Fruit fly (Drosophila melanogaster) whole organism, prepupa: ENCODE results near the gene Ns1.
A peak's percentile ranks its signal among the peaks of the same experiment; 100 is the strongest.

Experiments
- Blimp-1 ChIP-seq: fragments of 200-800 bp; sonication (Bioruptor generic); optimal IDR thresholded peaks from 3 replicates; lab custom pipeline; 2017; ENCODE audit warnings: missing biosample characterization, missing genetic modification characterization, mild to moderate bottlenecking, moderate library complexity, missing genetic modification reagents
- CG11294 ChIP-seq: fragments of 200-800 bp; sonication (Bioruptor generic); IDR thresholded peaks from 2 replicates; pipeline ENCODE4 v1.3.6; 2022; ENCODE audit warnings: missing biosample characterization, missing genetic modification characterization
- CG11762 ChIP-seq: fragments of 200-800 bp; sonication (Bioruptor generic); optimal IDR thresholded peaks from 3 replicates; lab custom pipeline; 2016; ENCODE audit warnings: missing biosample characterization, missing genetic modification characterization; ENCODE audit not compliant: insufficient read depth
- CG11902 ChIP-seq: fragments of 200-800 bp; sonication (Bioruptor generic); optimal IDR thresholded peaks from 3 replicates; lab custom pipeline; 2016; ENCODE audit warnings: missing biosample characterization, missing genetic modification characterization
- CG15336 ChIP-seq: fragments of 200-800 bp; sonication (Bioruptor generic); IDR thresholded peaks from 2 replicates; pipeline ENCODE4 v1.3.6; 2022; ENCODE audit warnings: missing biosample characterization, missing genetic modification characterization
- CG1621 ChIP-seq: fragments of 200-800 bp; sonication (Bioruptor generic); optimal IDR thresholded peaks from 3 replicates; lab custom pipeline; 2018; ENCODE audit warnings: missing biosample characterization, mild to moderate bottlenecking, missing genetic modification characterization
- CG16779 ChIP-seq: fragments of 200-800 bp; sonication (Bioruptor generic); optimal IDR thresholded peaks from 3 replicates; lab custom pipeline; 2017; ENCODE audit warnings: missing biosample characterization, mild to moderate bottlenecking, missing genetic modification characterization
- CG3032 ChIP-seq: fragments of 200-800 bp; optimal IDR thresholded peaks from 2 replicates; lab custom pipeline; 2019; ENCODE audit warnings: missing biosample characterization, mild to moderate bottlenecking, missing genetic modification characterization, moderate library complexity
- CG31627 ChIP-seq: fragments of 200-800 bp; sonication (Bioruptor generic); optimal IDR thresholded peaks from 3 replicates; lab custom pipeline; 2016; ENCODE audit warnings: missing biosample characterization, missing genetic modification characterization
- CG32006 ChIP-seq: fragments of 200-800 bp; sonication (Bioruptor generic); optimal IDR thresholded peaks from 3 replicates; lab custom pipeline; 2017; ENCODE audit warnings: missing biosample characterization, mild to moderate bottlenecking, missing genetic modification characterization
- CG34406 ChIP-seq: fragments of 200-800 bp; sonication (Bioruptor generic); optimal IDR thresholded peaks from 3 replicates; lab custom pipeline; 2016; ENCODE audit warnings: missing biosample characterization, missing genetic modification characterization
- CG3919 ChIP-seq: fragments of 200-800 bp; sonication (Bioruptor generic); optimal IDR thresholded peaks from 3 replicates; lab custom pipeline; 2016; ENCODE audit warnings: missing biosample characterization, missing genetic modification characterization
- CG4318 ChIP-seq: fragments of 200-800 bp; sonication (Bioruptor generic); optimal IDR thresholded peaks from 3 replicates; lab custom pipeline; 2017; ENCODE audit warnings: missing biosample characterization, mild to moderate bottlenecking, missing genetic modification characterization
- CG6163 ChIP-seq: fragments of 200-800 bp; sonication (Bioruptor generic); IDR thresholded peaks from 3 replicates; pipeline ENCODE4 v1.3.6; 2022; ENCODE audit warnings: missing biosample characterization, missing genetic modification characterization
- CG6276 ChIP-seq: fragments of 200-800 bp; sonication (Bioruptor generic); optimal IDR thresholded peaks from 2 replicates; lab custom pipeline; 2017; ENCODE audit warnings: missing biosample characterization, mild to moderate bottlenecking, missing genetic modification characterization
- CG6808 ChIP-seq: fragments of 200-800 bp; sonication (Bioruptor generic); optimal IDR thresholded peaks from 3 replicates; lab custom pipeline; 2017; ENCODE audit warnings: missing biosample characterization, missing genetic modification characterization, mild to moderate bottlenecking, moderate library complexity, missing genetic modification reagents
- CG6854 ChIP-seq: fragments of 200-800 bp; sonication (Bioruptor generic); optimal IDR thresholded peaks from 2 replicates; lab custom pipeline; 2017; ENCODE audit warnings: missing biosample characterization, mild to moderate bottlenecking, missing genetic modification characterization
- CG7368 ChIP-seq: fragments of 200-800 bp; sonication (Bioruptor generic); optimal IDR thresholded peaks from 3 replicates; lab custom pipeline; 2016; ENCODE audit warnings: missing biosample characterization, missing genetic modification characterization
- CG8119 ChIP-seq: fragments of 200-800 bp; sonication (Bioruptor generic); IDR thresholded peaks from 3 replicates; pipeline ENCODE4 v1.3.6; 2022; ENCODE audit warnings: missing biosample characterization, missing genetic modification characterization
- CG8632 ChIP-seq: fragments of 200-800 bp; sonication (Bioruptor generic); optimal IDR thresholded peaks from 3 replicates; lab custom pipeline; 2016; ENCODE audit warnings: missing biosample characterization, missing genetic modification characterization
- CG9139 ChIP-seq: fragments of 200-800 bp; sonication (Bioruptor generic); optimal IDR thresholded peaks from 3 replicates; lab custom pipeline; 2017; ENCODE audit warnings: missing biosample characterization, mild to moderate bottlenecking, missing genetic modification characterization
- Eip78C ChIP-seq: fragments of 200-800 bp; sonication (Bioruptor generic); peaks from one replicate; lab custom pipeline; 2016; ENCODE audit warnings: missing biosample characterization, missing genetic modification characterization
- Eip93F ChIP-seq: fragments of 200-800 bp; sonication (Bioruptor generic); optimal IDR thresholded peaks from 2 replicates; lab custom pipeline; 2016; ENCODE audit warnings: missing biosample characterization, mild to moderate bottlenecking, missing genetic modification characterization
- Ets21C ChIP-seq: fragments of 200-800 bp; sonication (Bioruptor generic); optimal IDR thresholded peaks from 3 replicates; lab custom pipeline; 2016; ENCODE audit warnings: missing biosample characterization, missing genetic modification characterization
- Ets96B ChIP-seq: fragments of 200-800 bp; optimal IDR thresholded peaks from 2 replicates; lab custom pipeline; 2019; ENCODE audit warnings: missing biosample characterization, mild to moderate bottlenecking, missing genetic modification characterization, moderate library complexity
- Gug ChIP-seq: fragments of 200-800 bp; sonication (Bioruptor generic); IDR thresholded peaks from 2 replicates; pipeline ENCODE4 v1.3.6; 2022; ENCODE audit warnings: missing biosample characterization, missing genetic modification characterization
- Hr38 ChIP-seq: sonication (Bioruptor generic); optimal IDR thresholded peaks from 2 replicates; lab custom pipeline; 2016; ENCODE audit warnings: missing biosample characterization, missing genetic modification characterization
- Hr39 ChIP-seq: fragments of 200-800 bp; sonication (Bioruptor generic); optimal IDR thresholded peaks from 2 replicates; lab custom pipeline; 2016; ENCODE audit warnings: missing biosample characterization, missing genetic modification characterization
- Hr4 ChIP-seq: fragments of 200-800 bp; sonication (Bioruptor generic); optimal IDR thresholded peaks from 3 replicates; lab custom pipeline; 2016; ENCODE audit warnings: missing biosample characterization, missing genetic modification characterization
- Lpt ChIP-seq: fragments of 200-800 bp; sonication (Bioruptor generic); optimal IDR thresholded peaks from 3 replicates; lab custom pipeline; 2016; ENCODE audit warnings: missing biosample characterization, missing genetic modification characterization
- OdsH ChIP-seq: fragments of 200-800 bp; sonication (Bioruptor generic); optimal IDR thresholded peaks from 3 replicates; lab custom pipeline; 2016; ENCODE audit warnings: missing biosample characterization, missing genetic modification characterization
- Smox ChIP-seq: fragments of 200-800 bp; sonication (Bioruptor generic); optimal IDR thresholded peaks from 3 replicates; lab custom pipeline; 2016; ENCODE audit warnings: missing biosample characterization, missing genetic modification characterization
- Sox102F ChIP-seq: fragments of 200-800 bp; sonication (Bioruptor generic); optimal IDR thresholded peaks from 2 replicates; lab custom pipeline; 2016; ENCODE audit warnings: missing biosample characterization, mild to moderate bottlenecking, missing genetic modification characterization
- Sox14 ChIP-seq: fragments of 200-800 bp; sonication (Bioruptor generic); optimal IDR thresholded peaks from 3 replicates; lab custom pipeline; 2016; ENCODE audit warnings: missing biosample characterization, missing genetic modification characterization
- Sox15 ChIP-seq: fragments of 200-800 bp; sonication (Bioruptor generic); optimal IDR thresholded peaks from 3 replicates; lab custom pipeline; 2016; ENCODE audit warnings: missing biosample characterization, missing genetic modification characterization
- cyc ChIP-seq: fragments of 200-800 bp; sonication (Bioruptor generic); optimal IDR thresholded peaks from 3 replicates; lab custom pipeline; 2016; ENCODE audit warnings: missing biosample characterization, missing genetic modification characterization
- dac ChIP-seq: fragments of 200-800 bp; sonication (Bioruptor generic); optimal IDR thresholded peaks from 2 replicates; lab custom pipeline; 2017; ENCODE audit warnings: missing biosample characterization, mild to moderate bottlenecking, missing genetic modification characterization
- dsx ChIP-seq: fragments of 200-800 bp; optimal IDR thresholded peaks from 3 replicates; lab custom pipeline; 2019; ENCODE audit warnings: missing biosample characterization, mild to moderate bottlenecking, missing genetic modification characterization, moderate library complexity; ENCODE audit not compliant: poor library complexity, severe bottlenecking
- eg ChIP-seq: fragments of 200-800 bp; sonication (Bioruptor generic); IDR thresholded peaks from 3 replicates; pipeline ENCODE4 v1.3.6; 2022; ENCODE audit warnings: missing biosample characterization, missing genetic modification characterization
- esn ChIP-seq: fragments of 200-800 bp; sonication (Bioruptor generic); optimal IDR thresholded peaks from 2 replicates; lab custom pipeline; 2016; ENCODE audit warnings: missing biosample characterization, mild to moderate bottlenecking, missing genetic modification characterization, moderate library complexity
- fd85E ChIP-seq: fragments of 200-800 bp; sonication (Bioruptor generic); optimal IDR thresholded peaks from 3 replicates; lab custom pipeline; 2016; ENCODE audit warnings: missing biosample characterization, missing genetic modification characterization
- fkh ChIP-seq: fragments of 200-800 bp; sonication (Bioruptor generic); optimal IDR thresholded peaks from 3 replicates; lab custom pipeline; 2017; ENCODE audit warnings: missing biosample characterization, mild to moderate bottlenecking, missing genetic modification characterization, moderate library complexity
- net ChIP-seq: fragments of 200-800 bp; sonication (Bioruptor generic); optimal IDR thresholded peaks from 3 replicates; lab custom pipeline; 2016; ENCODE audit warnings: missing biosample characterization, missing genetic modification characterization
- pdm3 ChIP-seq: fragments of 200-800 bp; sonication (Bioruptor generic); optimal IDR thresholded peaks from 3 replicates; lab custom pipeline; 2016; ENCODE audit warnings: missing biosample characterization, missing genetic modification characterization
- salr ChIP-seq, 2 experiments: fragments of 200-800 bp; sonication (Bioruptor generic); optimal IDR thresholded peaks; 3 replicates each; lab custom pipeline; 2016 to 2018; ENCODE audit warnings: missing biosample characterization in 2 of 2, missing genetic modification characterization in 2 of 2, mild to moderate bottlenecking in 1 of 2
- spab ChIP-seq: fragments of 200-800 bp; sonication (Bioruptor generic); optimal IDR thresholded peaks from 2 replicates; lab custom pipeline; 2017; ENCODE audit warnings: missing biosample characterization, mild to moderate bottlenecking, missing genetic modification characterization, missing genetic modification reagents
- svp ChIP-seq: fragments of 200-800 bp; sonication (Bioruptor generic); peaks from one replicate; lab custom pipeline; 2016; ENCODE audit warnings: missing biosample characterization, missing genetic modification characterization
- topi ChIP-seq: fragments of 200-800 bp; sonication (Bioruptor generic); optimal IDR thresholded peaks from 3 replicates; lab custom pipeline; 2016; ENCODE audit warnings: missing biosample characterization, missing genetic modification characterization

Gene Ns1

DNA sequence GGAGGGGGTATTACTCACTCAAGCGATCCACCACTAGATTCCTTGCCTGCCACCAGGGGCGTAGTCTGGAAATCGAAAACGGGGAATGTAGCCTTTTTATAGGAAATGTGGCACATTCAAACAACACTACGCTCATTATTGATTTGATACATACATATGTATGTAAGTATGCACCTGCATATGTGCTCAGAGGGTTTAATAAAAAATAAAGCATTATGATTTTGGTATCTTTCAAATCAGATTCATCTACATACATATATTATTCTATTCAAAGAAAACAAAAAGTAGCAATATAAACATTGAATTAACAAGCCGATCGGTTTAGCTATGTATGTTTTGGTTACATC, 15.6 kb downstream of the Ns1 start (continued):
- TF ChIP-seq Smox (GFP tag; lab: Kevin White, UChicago) (no peak), dac (GFP tag; lab: Kevin White, UChicago) (no peak), topi (GFP tag; lab: Kevin White, UChicago) (peak; percentile 20), Sox15 (no peak), Eip78C (GFP tag; lab: Kevin White, UChicago) (peak; percentile 89), Blimp-1 (no peak), fd85E (GFP tag; lab: Kevin White, UChicago) (no peak), CG31627 (GFP tag; lab: Kevin White, UChicago) (no peak), CG6854 (GFP tag; lab: Kevin White, UChicago) (no peak), Sox102F (GFP tag; lab: Kevin White, UChicago) (no peak), CG4318 (peak; percentile 53), CG6808 (GFP tag; lab: Kevin White, UChicago) (peak; percentile 59), Ets96B (tag; lab: Kevin White, UChicago) (peak; percentile 49), eg (peak; percentile 32; the same call in 1 of the 3 replicates), net (GFP tag; lab: Kevin White, UChicago) (no peak), CG9139 (no peak), Hr39 (GFP tag; lab: Kevin White, UChicago) (peak; percentile 1), spab (GFP tag; lab: Kevin White, UChicago) (peak; percentile 44), CG34406 (GFP tag; lab: Kevin White, UChicago) (peak; percentile 28), fkh (GFP tag; lab: Kevin White, UChicago) (no peak)
- TF ChIP-seq, all 60 proteins: peak for 30

DNA sequence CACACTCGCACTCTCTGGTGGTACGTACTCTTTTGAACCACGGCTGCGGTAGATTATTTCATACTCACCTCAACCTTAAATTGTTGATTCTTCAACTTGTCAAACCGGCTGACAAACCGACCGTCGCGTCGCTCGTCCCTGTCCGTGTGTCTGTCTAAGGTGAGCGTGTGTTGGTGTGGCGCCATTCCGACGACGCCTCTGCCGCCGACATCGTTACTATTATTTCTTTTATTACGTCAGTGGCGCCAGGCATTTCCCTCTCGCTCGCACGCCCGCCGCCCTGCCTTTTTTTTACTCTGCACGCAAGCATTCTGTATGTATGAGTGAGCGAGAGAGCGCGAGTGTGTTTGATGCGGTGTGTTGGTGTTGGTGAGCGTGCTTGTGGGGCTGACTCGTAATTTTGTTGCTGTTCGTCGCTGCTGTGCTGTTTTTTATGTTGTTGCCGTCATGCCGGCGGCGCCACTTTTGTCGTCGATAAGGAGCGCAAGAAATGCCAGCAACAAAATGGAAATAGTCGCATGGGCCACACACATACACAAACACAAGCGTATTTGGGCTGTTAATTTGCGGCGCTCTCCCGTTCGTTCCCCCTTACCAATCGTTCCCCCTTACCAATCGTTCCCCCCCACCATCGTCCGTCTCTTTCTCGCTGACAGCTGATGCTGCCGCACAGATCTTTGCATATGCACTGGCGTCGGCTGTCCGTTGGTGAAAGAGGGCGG, 16.1 kb downstream of the Ns1 start:
- TF ChIP-seq CG8632 (GFP tag; lab: Kevin White, UChicago), result no peak
- no peak for TF ChIP-seq CG11762
- TF ChIP-seq Gug (GFP tag; lab: Robert Waterston, UW), result peak; percentile 39; the same call in 1 of the 2 replicates
- TF ChIP-seq CG3919 (GFP tag; lab: Kevin White, UChicago), result no peak
- peak; percentile 21 for TF ChIP-seq spab (GFP tag; lab: Kevin White, UChicago)
- no peak for TF ChIP-seq CG4318
- peak; percentile 65 for TF ChIP-seq CG9139
- no peak for TF ChIP-seq cyc (GFP tag; lab: Kevin White, UChicago)
- peak; percentile 40 for TF ChIP-seq Sox102F (GFP tag; lab: Kevin White, UChicago)
- peak; percentile 71 for TF ChIP-seq CG6163
- peak; percentile 61 for TF ChIP-seq CG8119
- peak; percentile 71 for TF ChIP-seq eg
- TF ChIP-seq CG16779, result peak; percentile 64
- no peak for TF ChIP-seq Hr4
- TF ChIP-seq CG6276 (GFP tag; lab: Kevin White, UChicago), result peak; percentile 63
- TF ChIP-seq esn, result peak; percentile 28
- no peak for TF ChIP-seq Sox14 (GFP tag; lab: Kevin White, UChicago)
- TF ChIP-seq dsx (GFP tag; lab: Kevin White, UChicago), result peak; percentile 84
- TF ChIP-seq salr (GFP tag; optimal IDR thresholded peaks at IDR 0.05; lab: Kevin White, UChicago), result no peak
- no peak for TF ChIP-seq Ets21C (GFP tag; lab: Kevin White, UChicago)
- TF ChIP-seq CG15336, result peak; percentile 52; the same call in 1 of the 2 replicates
- peak; percentile 9 for TF ChIP-seq CG7368 (GFP tag; lab: Kevin White, UChicago)
- no peak for TF ChIP-seq CG11902
- TF ChIP-seq CG32006 (GFP tag; lab: Kevin White, UChicago), result peak; percentile 34
- no peak for TF ChIP-seq CG34406 (GFP tag; lab: Kevin White, UChicago)
- peak; percentile 70 for TF ChIP-seq Lpt (GFP tag; lab: Kevin White, UChicago)
- TF ChIP-seq Hr38, result no peak
- peak; percentile 81 for TF ChIP-seq svp (GFP tag; lab: Kevin White, UChicago)
- peak; percentile 53 for TF ChIP-seq Ets96B (tag; lab: Kevin White, UChicago)
- no peak for TF ChIP-seq Smox (GFP tag; lab: Kevin White, UChicago)
- peak; percentile 56 for TF ChIP-seq net (GFP tag; lab: Kevin White, UChicago)
- peak; percentile 1 for TF ChIP-seq OdsH (GFP tag; lab: Kevin White, UChicago)
- no peak for TF ChIP-seq Eip93F
- peak; percentile 9 for TF ChIP-seq CG3032 (tag; lab: Kevin White, UChicago)
- TF ChIP-seq pdm3 (GFP tag; lab: Kevin White, UChicago), result peak; percentile 8
- peak; percentile 72 for TF ChIP-seq CG1621 (tag; lab: Kevin White, UChicago)
- TF ChIP-seq CG11294 (GFP tag; lab: Robert Waterston, UW), result no peak
- TF ChIP-seq Blimp-1, result peak; percentile 9
- no peak for TF ChIP-seq Hr39 (GFP tag; lab: Kevin White, UChicago)
